Worm (Caenorhabditis elegans): ENCODE results near the gene asd-1.

DNA sequence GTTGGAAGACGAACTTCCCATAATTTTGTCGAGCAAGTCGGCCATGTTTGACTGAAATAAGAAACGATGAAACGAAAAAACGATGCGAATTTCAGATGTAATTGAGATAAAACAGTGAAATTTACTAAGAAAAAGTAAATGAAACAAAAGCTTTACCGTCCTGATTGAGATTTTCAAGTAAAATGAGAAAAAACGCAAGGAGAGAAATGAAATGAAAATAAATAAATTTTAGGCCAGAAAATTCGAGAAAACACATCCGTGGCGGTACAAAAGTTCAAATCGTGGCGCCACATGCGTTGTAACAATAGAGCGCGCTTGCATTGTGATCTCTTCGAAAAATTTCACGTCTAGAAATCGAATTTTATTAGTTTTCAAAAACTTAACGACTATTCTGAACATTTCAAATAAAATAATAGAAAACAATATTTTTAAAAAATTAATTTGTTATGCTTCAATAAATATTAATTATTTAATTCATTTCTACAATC is 20.9 kb upstream of the asd-1 start, which contains the start of the genes hrde-1 and C16C10.13:
- TF ChIP-seq cog-1 (tag; optimal IDR thresholded peaks at IDR 0.05) (no peak), ref-1 (GFP tag; conservative IDR thresholded peaks at IDR 0.05) (no peak), flt-1 (GFP tag; IDR thresholded peaks at IDR 0.05) (no peak), ztf-23 (GFP tag; IDR thresholded peaks at IDR 0.05) (no peak), tab-1 (GFP tag; IDR thresholded peaks at IDR 0.05) (no peak), klf-2 (GFP tag; conservative IDR thresholded peaks at IDR 0.05) (no peak), med-1 (GFP tag; optimal IDR thresholded peaks at IDR 0.05; ENCODE audit: insufficient read depth) (no peak), T22C8.4 (GFP tag; IDR thresholded peaks at IDR 0.05) (no peak), ztf-29 (GFP tag; IDR thresholded peaks at IDR 0.05) (no peak)
